Worm (Caenorhabditis elegans) whole organism, late embryonic: ENCODE results near the gene Y47D7A.17.

Experiments
- K09A11.1 ChIP-seq: sonication (generic microtip); optimal IDR thresholded peaks from 2 replicates; lab custom pipeline; 2017; ENCODE audit warnings: antibody characterized with exemption, mild to moderate bottlenecking, missing genetic modification characterization, missing compliant biosample characterization; ENCODE audit not compliant: insufficient read depth
- ceh-31 ChIP-seq: sonication (generic microtip); optimal IDR thresholded peaks from 2 replicates; lab custom pipeline; 2016; ENCODE audit warnings: missing genetic modification characterization, missing compliant biosample characterization
- ets-4 ChIP-seq: sonication (generic microtip); optimal IDR thresholded peaks from 2 replicates; lab custom pipeline; 2016; ENCODE audit warnings: missing genetic modification characterization, missing compliant biosample characterization
- nfya-1 ChIP-seq: sonication (generic microtip); optimal IDR thresholded peaks from 2 replicates; lab custom pipeline; 2017; ENCODE audit warnings: missing genetic modification characterization, mild to moderate bottlenecking, missing compliant biosample characterization, antibody characterized with exemption, moderate library complexity
- sdc-2 ChIP-seq: sonication (generic microtip); optimal IDR thresholded peaks from 2 replicates; lab custom pipeline; 2016; ENCODE audit warnings: missing genotype, missing genetic modification characterization, missing compliant biosample characterization
- tbx-2 ChIP-seq: sonication (generic microtip); optimal IDR thresholded peaks from 2 replicates; lab custom pipeline; 2016; ENCODE audit warnings: missing genetic modification characterization, missing compliant biosample characterization
- tbx-7 ChIP-seq: sonication (generic microtip); optimal IDR thresholded peaks from 2 replicates; lab custom pipeline; 2016; ENCODE audit warnings: missing genotype, missing genetic modification characterization, missing compliant biosample characterization
- unc-3 ChIP-seq, 2 experiments: fragments of 200-800 bp in 1 of 2; sonication (Bioruptor generic) in 1 of 2; sonication (generic microtip) in 1 of 2; conservative IDR thresholded peaks in 1 of 2; optimal IDR thresholded peaks in 1 of 2; 2 replicates each; pipeline versions ENCODE4 v1.3.6 to Lab custom; 2016 to 2022; ENCODE audit warnings: missing compliant biosample characterization in 2 of 2, missing genetic modification characterization in 2 of 2, missing genetic modification reagents in 1 of 2

The Y47D7A.17 gene

ce11 chrV:4364517-4364916 lies 47.1 kb downstream of the Y47D7A.17 start, which contains the start of gene grl-13:
TSS of gene grl-13 (minus strand) at chrV:4364617.
- TF ChIP-seq sdc-2: no peak
- TF ChIP-seq tbx-7 (tag; lab: Kevin White, UChicago): no peak
- no peak for TF ChIP-seq K09A11.1 (tag; lab: Kevin White, UChicago)
- TF ChIP-seq ets-4: no peak
- no peak for TF ChIP-seq tbx-2 (tag; lab: Kevin White, UChicago)
- TF ChIP-seq ceh-31 (tag; lab: Kevin White, UChicago): no peak
- TF ChIP-seq nfya-1 (tag; lab: Kevin White, UChicago): no peak
- TF ChIP-seq unc-3 (GFP tag; conservative IDR thresholded peaks at IDR 0.05; lab: Robert Waterston, UW): no peak
- no peak for TF ChIP-seq unc-3 (tag; optimal IDR thresholded peaks at IDR 0.05; lab: Kevin White, UChicago)
